Worm (Caenorhabditis elegans) whole organism, early embryonic: ENCODE measurements around the gene T01D1.4.

Experiments
- B0310.2 ChIP-seq: sonication (generic microtip); optimal IDR thresholded peaks from 2 replicates; lab custom pipeline; 2016; ENCODE audit warnings: mild to moderate bottlenecking, missing genetic modification characterization, missing compliant biosample characterization
- F13C5.2 ChIP-seq: sonication (generic microtip); optimal IDR thresholded peaks from 2 replicates; lab custom pipeline; 2017; ENCODE audit warnings: mild to moderate bottlenecking, missing genetic modification characterization, inconsistent platforms, missing compliant biosample characterization
- aly-1 ChIP-seq: sonication (generic microtip); optimal IDR thresholded peaks from 2 replicates; lab custom pipeline; 2016; ENCODE audit warnings: missing genetic modification characterization, missing compliant biosample characterization
- ama-1 ChIP-seq: fragments of 150-350 bp; optimal IDR thresholded peaks from 2 replicates; lab custom pipeline; 2014
- ceh-13 ChIP-seq: fragments of 200-800 bp; sonication (Bioruptor generic); optimal IDR thresholded peaks from 2 replicates; lab custom pipeline; 2018; ENCODE audit warnings: mild to moderate bottlenecking, missing genetic modification characterization, missing compliant biosample characterization
- ceh-36 ChIP-seq: sonication (generic microtip); optimal IDR thresholded peaks from 2 replicates; lab custom pipeline; 2016; ENCODE audit warnings: missing genetic modification characterization, inconsistent platforms, missing compliant biosample characterization
- ets-7 ChIP-seq: sonication (generic microtip); optimal IDR thresholded peaks from 2 replicates; lab custom pipeline; 2016; ENCODE audit warnings: missing genotype, missing genetic modification characterization, missing compliant biosample characterization
- flt-1 ChIP-seq: fragments of 200-800 bp; sonication (Bioruptor generic); IDR thresholded peaks from 2 replicates; pipeline ENCODE4 v1.3.6; 2022; ENCODE audit warnings: missing genetic modification characterization, missing compliant biosample characterization
- hmbx-1 ChIP-seq: sonication (generic microtip); optimal IDR thresholded peaks from 2 replicates; lab custom pipeline; 2016; ENCODE audit warnings: mild to moderate bottlenecking, missing genetic modification characterization, missing compliant biosample characterization
- hmg-4 ChIP-seq: fragments of 200-800 bp; sonication (Bioruptor generic); optimal IDR thresholded peaks from 2 replicates; lab custom pipeline; 2018; ENCODE audit warnings: mild to moderate bottlenecking, missing genetic modification characterization, missing compliant biosample characterization
- hnd-1 ChIP-seq: sonication (generic microtip); optimal IDR thresholded peaks from 2 replicates; lab custom pipeline; 2016; ENCODE audit warnings: missing genetic modification characterization, missing compliant biosample characterization
- pes-1 ChIP-seq: fragments of 200-800 bp; sonication (Bioruptor generic); IDR thresholded peaks from 2 replicates; pipeline ENCODE4 v1.3.6; 2022; ENCODE audit warnings: missing genetic modification reagents, missing genetic modification characterization, missing compliant biosample characterization
- scrt-1 ChIP-seq: fragments of 200-800 bp; sonication (Bioruptor generic); IDR thresholded peaks from 2 replicates; pipeline ENCODE4 v1.3.6; 2022; ENCODE audit warnings: missing genetic modification characterization, missing compliant biosample characterization
- sea-1 ChIP-seq: fragments of 200-800 bp; sonication (Bioruptor generic); conservative IDR thresholded peaks from 2 replicates; pipeline ENCODE4 v1.3.6; 2022; ENCODE audit warnings: missing genetic modification characterization, missing compliant biosample characterization
- tbx-11 ChIP-seq: fragments of 200-800 bp; sonication (Bioruptor generic); IDR thresholded peaks from 2 replicates; pipeline ENCODE4 v1.3.6; 2022; ENCODE audit warnings: missing genetic modification characterization, missing compliant biosample characterization
- tbx-37 ChIP-seq: fragments of 200-800 bp; sonication (Bioruptor generic); conservative IDR thresholded peaks from 2 replicates; pipeline ENCODE4 v1.3.6; 2022; ENCODE audit warnings: missing genetic modification reagents, missing genetic modification characterization, missing compliant biosample characterization
- tra-4 ChIP-seq: sonication (generic microtip); optimal IDR thresholded peaks from 2 replicates; lab custom pipeline; 2017; ENCODE audit warnings: missing genetic modification characterization, missing compliant biosample characterization

The T01D1.4 gene

ce11 chrII:163229-163628, 15.7 kb downstream of the T01D1.4 start:
- no peak for TF ChIP-seq B0310.2
- TF ChIP-seq F13C5.2 (tag; lab: Kevin White, UChicago), result no peak
- no peak for TF ChIP-seq aly-1 (tag; lab: Kevin White, UChicago)
- no peak for TF ChIP-seq hmg-4 (GFP tag; lab: Kevin White, UChicago)
- TF ChIP-seq hmbx-1 (tag; lab: Kevin White, UChicago), result no peak
- no peak for TF ChIP-seq ets-7 (tag; lab: Kevin White, UChicago)
- TF ChIP-seq hnd-1 (tag; lab: Kevin White, UChicago), result no peak
- no peak for TF ChIP-seq tbx-37
- no peak for TF ChIP-seq flt-1
- TF ChIP-seq tra-4 (tag; lab: Kevin White, UChicago), result no peak
- TF ChIP-seq ama-1 (lab: Kevin White, UChicago), result no peak
- no peak for TF ChIP-seq pes-1
- TF ChIP-seq ceh-13 (GFP tag; lab: Kevin White, UChicago), result no peak
- no peak for TF ChIP-seq tbx-11 (GFP tag; lab: Robert Waterston, UW)
- TF ChIP-seq sea-1 (GFP tag; lab: Robert Waterston, UW), result no peak
- no peak for TF ChIP-seq ceh-36 (tag; lab: Kevin White, UChicago)
- no peak for TF ChIP-seq scrt-1 (GFP tag; lab: Robert Waterston, UW)

ce11 chrII:162182-162581, 16.7 kb downstream of the T01D1.4 start, which contains the start of gene etr-1:
TSS of gene etr-1 (plus strand) at chrII:162374.
- no peak for TF ChIP-seq flt-1
- TF ChIP-seq pes-1, result no peak
- TF ChIP-seq F13C5.2 (tag; lab: Kevin White, UChicago), result no peak
- TF ChIP-seq tbx-37, result no peak
- no peak for TF ChIP-seq tra-4 (tag; lab: Kevin White, UChicago)
- no peak for TF ChIP-seq ceh-36 (tag; lab: Kevin White, UChicago)
- no peak for TF ChIP-seq hmg-4 (GFP tag; lab: Kevin White, UChicago)
- TF ChIP-seq hnd-1 (tag; lab: Kevin White, UChicago), result no peak
- no peak for TF ChIP-seq tbx-11 (GFP tag; lab: Robert Waterston, UW)
- TF ChIP-seq aly-1 (tag; lab: Kevin White, UChicago), result no peak
- no peak for TF ChIP-seq sea-1 (GFP tag; lab: Robert Waterston, UW)
- TF ChIP-seq ceh-13 (GFP tag; lab: Kevin White, UChicago), result no peak
- no peak for TF ChIP-seq ets-7 (tag; lab: Kevin White, UChicago)
- TF ChIP-seq ama-1 (lab: Kevin White, UChicago), result no peak
- no peak for TF ChIP-seq hmbx-1 (tag; lab: Kevin White, UChicago)
- TF ChIP-seq scrt-1 (GFP tag; lab: Robert Waterston, UW), result no peak
- no peak for TF ChIP-seq B0310.2

ce11 chrII:161275-161674, 17.6 kb downstream of the T01D1.4 start:
- no peak for TF ChIP-seq pes-1
- TF ChIP-seq hmg-4 (GFP tag; lab: Kevin White, UChicago), result no peak
- TF ChIP-seq F13C5.2 (tag; lab: Kevin White, UChicago), result no peak
- no peak for TF ChIP-seq ceh-13 (GFP tag; lab: Kevin White, UChicago)
- TF ChIP-seq aly-1 (tag; lab: Kevin White, UChicago), result no peak
- TF ChIP-seq scrt-1 (GFP tag; lab: Robert Waterston, UW), result no peak
- no peak for TF ChIP-seq tbx-37
- no peak for TF ChIP-seq sea-1 (GFP tag; lab: Robert Waterston, UW)
- TF ChIP-seq B0310.2, result no peak
- no peak for TF ChIP-seq ets-7 (tag; lab: Kevin White, UChicago)
- TF ChIP-seq tra-4 (tag; lab: Kevin White, UChicago), result no peak
- TF ChIP-seq tbx-11 (GFP tag; lab: Robert Waterston, UW), result no peak
- no peak for TF ChIP-seq hnd-1 (tag; lab: Kevin White, UChicago)
- no peak for TF ChIP-seq ama-1 (lab: Kevin White, UChicago)
- no peak for TF ChIP-seq hmbx-1 (tag; lab: Kevin White, UChicago)
- no peak for TF ChIP-seq flt-1
- no peak for TF ChIP-seq ceh-36 (tag; lab: Kevin White, UChicago)

- TF ChIP-seq hnd-1 (tag; lab: Kevin White, UChicago) (no peak), aly-1 (tag; lab: Kevin White, UChicago) (no peak), B0310.2 (no peak), hmbx-1 (tag; lab: Kevin White, UChicago) (no peak), flt-1 (no peak)
Observed at ce11 chrII:160561-161123, 18.3 kb downstream of the T01D1.4 start.

- TF ChIP-seq flt-1, result no peak
- TF ChIP-seq pes-1, result no peak
- no peak for TF ChIP-seq ceh-36 (tag; lab: Kevin White, UChicago)
- TF ChIP-seq ets-7 (tag; lab: Kevin White, UChicago), result no peak
- TF ChIP-seq hnd-1 (tag; lab: Kevin White, UChicago), result no peak
- TF ChIP-seq hmbx-1 (tag; lab: Kevin White, UChicago), result no peak
- TF ChIP-seq sea-1 (GFP tag; lab: Robert Waterston, UW), result no peak
- no peak for TF ChIP-seq tra-4 (tag; lab: Kevin White, UChicago)
- TF ChIP-seq aly-1 (tag; lab: Kevin White, UChicago), result no peak
- TF ChIP-seq ama-1 (lab: Kevin White, UChicago), result no peak
- no peak for TF ChIP-seq hmg-4 (GFP tag; lab: Kevin White, UChicago)
- no peak for TF ChIP-seq tbx-11 (GFP tag; lab: Robert Waterston, UW)
- TF ChIP-seq scrt-1 (GFP tag; lab: Robert Waterston, UW), result no peak
- no peak for TF ChIP-seq ceh-13 (GFP tag; lab: Kevin White, UChicago)
Observed at ce11 chrII:159294-159922, 19.5 kb downstream of the T01D1.4 start.

ce11 chrII:158004-158731, 20.7 kb downstream of the T01D1.4 start:
- TF ChIP-seq scrt-1 (GFP tag; lab: Robert Waterston, UW), result no peak
- no peak for TF ChIP-seq tbx-11 (GFP tag; lab: Robert Waterston, UW)
- TF ChIP-seq aly-1 (tag; lab: Kevin White, UChicago), result no peak
- TF ChIP-seq F13C5.2 (tag; lab: Kevin White, UChicago), result no peak
- no peak for TF ChIP-seq B0310.2
